Fruit fly (Drosophila melanogaster) whole organism, embryonic: Measurements from ENCODE around the gene CG43689.

Experiments
- Abd-B ChIP-seq: fragments of 200-800 bp; sonication (Bioruptor generic); optimal IDR thresholded peaks from 2 replicates; lab custom pipeline; 2018; ENCODE audit warnings: missing biosample characterization, mild to moderate bottlenecking, missing genetic modification characterization, moderate library complexity
- Atf6 ChIP-seq: fragments of 200-800 bp; sonication (Bioruptor generic); IDR thresholded peaks from 2 replicates; pipeline ENCODE4 v1.3.6; 2022; ENCODE audit warnings: missing biosample characterization, missing genetic modification characterization
- CG10543 ChIP-seq: fragments of 200-800 bp; sonication (Bioruptor generic); optimal IDR thresholded peaks from 3 replicates; lab custom pipeline; 2017; ENCODE audit warnings: missing biosample characterization, mild to moderate bottlenecking, missing genetic modification characterization, moderate library complexity
- CG11696 ChIP-seq: fragments of 200-800 bp; sonication (Bioruptor generic); IDR thresholded peaks from 2 replicates; pipeline ENCODE4 v1.3.6; 2022; ENCODE audit warnings: missing biosample characterization, missing genetic modification characterization
- CG12769 ChIP-seq: fragments of 200-800 bp; sonication (Bioruptor generic); optimal IDR thresholded peaks from 2 replicates; lab custom pipeline; 2019; ENCODE audit warnings: missing biosample characterization, mild to moderate bottlenecking, missing genetic modification characterization, moderate library complexity
- CG13775 ChIP-seq: fragments of 200-800 bp; sonication (Bioruptor generic); optimal IDR thresholded peaks from 3 replicates; lab custom pipeline; 2017; ENCODE audit warnings: missing biosample characterization, mild to moderate bottlenecking, missing genetic modification characterization
- CG1603 ChIP-seq: fragments of 200-800 bp; sonication (Bioruptor generic); optimal IDR thresholded peaks from 2 replicates; lab custom pipeline; 2019; ENCODE audit warnings: missing biosample characterization, mild to moderate bottlenecking, missing genetic modification characterization, moderate library complexity
- CG16815 ChIP-seq: fragments of 200-800 bp; sonication (Bioruptor generic); optimal IDR thresholded peaks from 3 replicates; lab custom pipeline; 2017; ENCODE audit warnings: missing biosample characterization, mild to moderate bottlenecking, missing genetic modification characterization
- CG18011 ChIP-seq: fragments of 200-800 bp; sonication (Bioruptor generic); optimal IDR thresholded peaks from 2 replicates; lab custom pipeline; 2017; ENCODE audit warnings: missing biosample characterization, missing genetic modification characterization, mild to moderate bottlenecking, moderate library complexity, missing genotype
- CG2120 ChIP-seq: fragments of 200-800 bp; sonication (Bioruptor generic); optimal IDR thresholded peaks from 3 replicates; lab custom pipeline; 2016; ENCODE audit warnings: missing biosample characterization, missing genetic modification characterization
- CG2678 ChIP-seq: fragments of 200-800 bp; sonication (Bioruptor generic); optimal IDR thresholded peaks from 3 replicates; lab custom pipeline; 2019; ENCODE audit warnings: missing biosample characterization, mild to moderate bottlenecking, missing genetic modification characterization, moderate library complexity
- CG30403 ChIP-seq: fragments of 200-800 bp; sonication (Bioruptor generic); optimal IDR thresholded peaks from 3 replicates; lab custom pipeline; 2016; ENCODE audit warnings: missing biosample characterization, missing genetic modification characterization
- CG3726 ChIP-seq: fragments of 200-800 bp; sonication (Bioruptor generic); IDR thresholded peaks from 3 replicates; pipeline ENCODE4, ENCODE4 v1.3.6; 2022; ENCODE audit warnings: missing biosample characterization, missing genetic modification characterization
- CG4360 ChIP-seq: fragments of 200-800 bp; sonication (Bioruptor generic); IDR thresholded peaks from 2 replicates; pipeline ENCODE4 v1.3.6; 2022; ENCODE audit warnings: missing biosample characterization, missing genetic modification characterization
- CG8290 ChIP-seq, 3 experiments: fragments of 200-800 bp; sonication (Bioruptor generic); optimal IDR thresholded peaks; 2 replicates each; lab custom pipeline; 2016 to 2019; ENCODE audit warnings: missing biosample characterization in 3 of 3, missing genetic modification characterization in 3 of 3, mild to moderate bottlenecking in 2 of 3, moderate library complexity in 1 of 3
- D ChIP-seq, 2 experiments: fragments of 200-800 bp in 1 of 2; fragments of >200 bp in 1 of 2; sonication (Bioruptor generic) in 1 of 2; optimal IDR thresholded peaks; 2 replicates in 1 of 2; 3 replicates in 1 of 2; lab custom pipeline; 2017; ENCODE audit warnings: mild to moderate bottlenecking in 1 of 2, missing biosample characterization in 1 of 2, missing genetic modification characterization in 1 of 2, missing genetic modification reagents in 1 of 2
- Hsf ChIP-seq: fragments of 200-800 bp; sonication (Bioruptor generic); optimal IDR thresholded peaks from 3 replicates; lab custom pipeline; 2016; ENCODE audit warnings: missing biosample characterization, missing genetic modification characterization
- Mad ChIP-seq: fragments of 200-800 bp; sonication (Bioruptor generic); optimal IDR thresholded peaks from 2 replicates; lab custom pipeline; 2016; ENCODE audit warnings: missing biosample characterization, missing genetic modification characterization
- Mrtf ChIP-seq: fragments of 200-800 bp; sonication (Bioruptor generic); IDR thresholded peaks from 3 replicates; pipeline ENCODE4 v1.3.6; 2022; ENCODE audit warnings: missing biosample characterization, missing genetic modification characterization
- Oaz ChIP-seq: fragments of 200-800 bp; sonication (Bioruptor generic); IDR thresholded peaks from 2 replicates; pipeline ENCODE4 v1.3.6; 2022; ENCODE audit warnings: missing biosample characterization, missing genetic modification characterization
- Pdp1 ChIP-seq, 2 experiments: fragments of 200-800 bp; sonication (Bioruptor generic); optimal IDR thresholded peaks; 3 replicates each; lab custom pipeline; 2016; ENCODE audit warnings: missing biosample characterization in 2 of 2, missing genetic modification characterization in 2 of 2, mild to moderate bottlenecking in 1 of 2, moderate library complexity in 1 of 2
- Ssrp ChIP-seq: fragments of 200-800 bp; sonication (Bioruptor generic); optimal IDR thresholded peaks from 2 replicates; lab custom pipeline; 2018; ENCODE audit warnings: missing biosample characterization, mild to moderate bottlenecking, missing genetic modification characterization, moderate library complexity
- az2 ChIP-seq: fragments of 200-800 bp; sonication (Bioruptor generic); optimal IDR thresholded peaks from 3 replicates; lab custom pipeline; 2016; ENCODE audit warnings: missing biosample characterization, missing genetic modification characterization
- bcd ChIP-seq: fragments of 200-800 bp; sonication (Bioruptor generic); optimal IDR thresholded peaks from 2 replicates; lab custom pipeline; 2017; ENCODE audit warnings: missing biosample characterization, mild to moderate bottlenecking, missing genetic modification characterization
- ci ChIP-seq: fragments of 200-800 bp; sonication (Bioruptor generic); IDR thresholded peaks from 3 replicates; pipeline ENCODE4 v1.3.6; 2022; ENCODE audit warnings: missing biosample characterization, missing genetic modification characterization
- dm ChIP-seq: fragments of 200-800 bp; sonication (Bioruptor generic); optimal IDR thresholded peaks from 3 replicates; lab custom pipeline; 2016; ENCODE audit warnings: missing biosample characterization, missing genetic modification characterization
- dmrt11E ChIP-seq: fragments of 200-800 bp; sonication (Bioruptor generic); optimal IDR thresholded peaks from 3 replicates; lab custom pipeline; 2018; ENCODE audit warnings: missing biosample characterization, mild to moderate bottlenecking, missing genetic modification characterization, moderate library complexity
- dpn ChIP-seq, 2 experiments: fragments of 200-800 bp; sonication (Bioruptor generic); optimal IDR thresholded peaks; 3 replicates each; lab custom pipeline; 2016; ENCODE audit warnings: missing biosample characterization in 2 of 2, missing genetic modification characterization in 2 of 2
- dysf ChIP-seq: fragments of 200-800 bp; sonication (Bioruptor generic); IDR thresholded peaks from 3 replicates; pipeline ENCODE4 v1.3.6; 2022; ENCODE audit warnings: missing biosample characterization, missing genetic modification characterization
- hkb ChIP-seq, 2 experiments: fragments of 200-800 bp in 1 of 2; fragments of >200 bp in 1 of 2; sonication (Bioruptor generic) in 1 of 2; IDR thresholded peaks in 1 of 2; optimal IDR thresholded peaks in 1 of 2; 2 replicates each; pipeline versions ENCODE4 v1.3.6 to Lab custom; 2017 to 2022; ENCODE audit warnings: missing biosample characterization in 1 of 2, missing genetic modification characterization in 1 of 2
- nmo ChIP-seq: fragments of 200-800 bp; sonication (Bioruptor generic); optimal IDR thresholded peaks from 2 replicates; lab custom pipeline; 2018; ENCODE audit warnings: missing biosample characterization, mild to moderate bottlenecking, missing genetic modification characterization, moderate library complexity
- otp ChIP-seq: fragments of 200-800 bp; sonication (Bioruptor generic); IDR thresholded peaks from 3 replicates; pipeline ENCODE4, ENCODE4 v1.3.6; 2022; ENCODE audit warnings: missing biosample characterization, missing genetic modification characterization
- phol ChIP-seq: fragments of 200-800 bp; sonication (Bioruptor generic); optimal IDR thresholded peaks from 3 replicates; lab custom pipeline; 2018; ENCODE audit warnings: missing biosample characterization, mild to moderate bottlenecking, missing genetic modification characterization, moderate library complexity
- pum ChIP-seq: fragments of 200-800 bp; sonication (Bioruptor generic); optimal IDR thresholded peaks from 2 replicates; lab custom pipeline; 2016; ENCODE audit warnings: missing biosample characterization, missing genetic modification characterization
- row ChIP-seq: fragments of 200-800 bp; sonication (Bioruptor generic); IDR thresholded peaks from 3 replicates; pipeline ENCODE4 v1.3.6; 2022; ENCODE audit warnings: missing biosample characterization, missing genetic modification characterization
- sob ChIP-seq: fragments of 200-800 bp; sonication (Bioruptor generic); IDR thresholded peaks from 2 replicates; pipeline ENCODE4 v1.3.6; 2022; ENCODE audit warnings: missing biosample characterization, missing genetic modification characterization
- vnd ChIP-seq: fragments of 200-800 bp; sonication (Bioruptor generic); IDR thresholded peaks from 3 replicates; pipeline ENCODE4 v1.3.6; 2022; ENCODE audit warnings: missing biosample characterization, missing genetic modification characterization; ENCODE audit not compliant: partially characterized antibody
- zfh1 ChIP-seq: fragments of 200-800 bp; sonication (Bioruptor generic); IDR thresholded peaks from 3 replicates; pipeline ENCODE4 v1.3.6; 2022; ENCODE audit warnings: missing biosample characterization, missing genetic modification characterization

Gene CG43689

dm6 chrX:4106756-4107155 lies 31.2 kb downstream of the CG43689 start (continued):
- peak in 1 of 2 experiments; percentile 8 for TF ChIP-seq Pdp1 (GFP tag; optimal IDR thresholded peaks at IDR 0.05; lab: Kevin White, UChicago)
- TF ChIP-seq bcd (GFP tag; lab: Kevin White, UChicago): peak; percentile 21
- peak; percentile 34 for TF ChIP-seq CG30403 (GFP tag; lab: Kevin White, UChicago)
- TF ChIP-seq Mad (GFP tag; lab: Kevin White, UChicago): no peak
- peak; percentile 3 to 5 for TF ChIP-seq dpn (GFP tag; optimal IDR thresholded peaks at IDR 0.05; lab: Kevin White, UChicago)
- TF ChIP-seq zfh1 (GFP tag; lab: Robert Waterston, UW): 0 out of 3 replicates have a peak, but pooled peaks have one; percentile 10
- peak; percentile 77 for TF ChIP-seq CG11696 (GFP tag; lab: Robert Waterston, UW)
- TF ChIP-seq CG3726 (GFP tag; lab: Robert Waterston, UW): no peak
- TF ChIP-seq sob (GFP tag; lab: Robert Waterston, UW): 0 out of 2 replicates have a peak, but pooled peaks have one; percentile 28
- peak; percentile 22 for TF ChIP-seq az2 (GFP tag; lab: Kevin White, UChicago)
- TF ChIP-seq phol (tag; lab: Kevin White, UChicago): peak; percentile 56
- no peak for TF ChIP-seq otp (GFP tag; lab: Robert Waterston, UW)
- no peak for TF ChIP-seq CG8290 (GFP tag; optimal IDR thresholded peaks at IDR 0.05; lab: Kevin White, UChicago)
- TF ChIP-seq CG8290 (tag; optimal IDR thresholded peaks at IDR 0.05; lab: Kevin White, UChicago): peak in 1 of 2 experiments; percentile 35
- TF ChIP-seq CG13775 (GFP tag; lab: Kevin White, UChicago): peak; percentile 9
- TF ChIP-seq D (optimal IDR thresholded peaks at IDR 0.05; lab: Kevin White, UChicago): no peak
- peak; percentile 34 for TF ChIP-seq D (GFP tag; optimal IDR thresholded peaks at IDR 0.05; lab: Kevin White, UChicago)
- TF ChIP-seq CG4360 (GFP tag; lab: Robert Waterston, UW): 0 out of 2 replicates have a peak, but pooled peaks have one; percentile 13
- TF ChIP-seq CG1603 (tag; lab: Kevin White, UChicago): peak; percentile 51
- TF ChIP-seq ci (GFP tag; lab: Robert Waterston, UW): 0 out of 3 replicates have a peak, but pooled peaks have one; percentile 12
- peak; percentile 51 for TF ChIP-seq nmo (GFP tag; lab: Kevin White, UChicago)
- peak; percentile 54 for TF ChIP-seq CG2678
- peak; percentile 29 for TF ChIP-seq Hsf
- TF ChIP-seq row: peak; percentile 41; the same call in 2 of the 3 replicates
- TF ChIP-seq CG2120 (GFP tag; lab: Kevin White, UChicago): peak; percentile 26
- TF ChIP-seq Atf6 (GFP tag; lab: Robert Waterston, UW): no peak
- TF ChIP-seq dm (GFP tag; lab: Kevin White, UChicago): no peak
- no peak for TF ChIP-seq Oaz
- TF ChIP-seq pum (GFP tag; lab: Kevin White, UChicago): peak; percentile 25
- TF ChIP-seq CG18011 (GFP tag; lab: Kevin White, UChicago): no peak
- peak; percentile 5 for TF ChIP-seq Abd-B (GFP tag; lab: Kevin White, UChicago)
- no peak for TF ChIP-seq hkb (optimal IDR thresholded peaks at IDR 0.05; lab: Kevin White, UChicago)
- peak; percentile 36; the same call in 1 of the 2 replicates for TF ChIP-seq hkb (GFP tag; IDR thresholded peaks at IDR 0.05; lab: Robert Waterston, UW)
- TF ChIP-seq CG12769 (tag; lab: Kevin White, UChicago): peak; percentile 6
- 0 out of 3 replicates have a peak, but pooled peaks have one; percentile 14 for TF ChIP-seq Mrtf (GFP tag; lab: Robert Waterston, UW)
- TF ChIP-seq dysf: peak; percentile 35; the same call in 2 of the 3 replicates
- peak; percentile 29 for TF ChIP-seq CG16815 (GFP tag; lab: Kevin White, UChicago)
- peak; percentile 57 for TF ChIP-seq dmrt11E
- TF ChIP-seq Ssrp (tag; lab: Kevin White, UChicago): peak; percentile 41
- TF ChIP-seq CG10543 (GFP tag; lab: Kevin White, UChicago): no peak
- no peak for TF ChIP-seq vnd (GFP tag; lab: Robert Waterston, UW)
